Worm (Caenorhabditis elegans) whole organism, midembryonic: Measurements from ENCODE around the gene C08F8.2.

ENCODE experiments used
- cog-1 ChIP-seq: sonication (generic microtip); optimal IDR thresholded peaks from 2 replicates; lab custom pipeline; 2016; ENCODE audit warnings: missing genetic modification characterization, missing compliant biosample characterization
- flt-1 ChIP-seq: fragments of 200-800 bp; sonication (Bioruptor generic); IDR thresholded peaks from 2 replicates; pipeline ENCODE4 v1.3.6; 2022; ENCODE audit warnings: missing genetic modification characterization, missing compliant biosample characterization
- klf-2 ChIP-seq: fragments of 200-800 bp; sonication (Bioruptor generic); conservative IDR thresholded peaks from 2 replicates; pipeline ENCODE4 v1.3.6; 2022; ENCODE audit warnings: missing genetic modification reagents, missing genetic modification characterization, missing compliant biosample characterization
- med-1 ChIP-seq: sonication (generic microtip); optimal IDR thresholded peaks from 2 replicates; lab custom pipeline; 2017; ENCODE audit warnings: missing genetic modification characterization, mild to moderate bottlenecking, missing compliant biosample characterization, antibody characterized with exemption, missing genetic modification reagents; ENCODE audit not compliant: insufficient read depth
- ref-1 ChIP-seq: fragments of 200-800 bp; sonication (Bioruptor generic); conservative IDR thresholded peaks from 2 replicates; pipeline ENCODE4 v1.3.6; 2022; ENCODE audit warnings: missing genetic modification reagents, missing genetic modification characterization, missing compliant biosample characterization
- tab-1 ChIP-seq: fragments of 200-800 bp; sonication (Bioruptor generic); IDR thresholded peaks from 2 replicates; pipeline ENCODE4 v1.3.6; 2022; ENCODE audit warnings: missing genetic modification characterization, missing compliant biosample characterization
- ztf-23 ChIP-seq: fragments of 200-800 bp; sonication (Bioruptor generic); IDR thresholded peaks from 2 replicates; pipeline ENCODE4 v1.3.6; 2022; ENCODE audit warnings: missing genetic modification reagents, missing genetic modification characterization, missing compliant biosample characterization
- ztf-29 ChIP-seq: fragments of 200-800 bp; sonication (Bioruptor generic); IDR thresholded peaks from 2 replicates; pipeline ENCODE4 v1.3.6; 2022; ENCODE audit warnings: missing genetic modification reagents, missing genetic modification characterization, missing compliant biosample characterization

DNA sequence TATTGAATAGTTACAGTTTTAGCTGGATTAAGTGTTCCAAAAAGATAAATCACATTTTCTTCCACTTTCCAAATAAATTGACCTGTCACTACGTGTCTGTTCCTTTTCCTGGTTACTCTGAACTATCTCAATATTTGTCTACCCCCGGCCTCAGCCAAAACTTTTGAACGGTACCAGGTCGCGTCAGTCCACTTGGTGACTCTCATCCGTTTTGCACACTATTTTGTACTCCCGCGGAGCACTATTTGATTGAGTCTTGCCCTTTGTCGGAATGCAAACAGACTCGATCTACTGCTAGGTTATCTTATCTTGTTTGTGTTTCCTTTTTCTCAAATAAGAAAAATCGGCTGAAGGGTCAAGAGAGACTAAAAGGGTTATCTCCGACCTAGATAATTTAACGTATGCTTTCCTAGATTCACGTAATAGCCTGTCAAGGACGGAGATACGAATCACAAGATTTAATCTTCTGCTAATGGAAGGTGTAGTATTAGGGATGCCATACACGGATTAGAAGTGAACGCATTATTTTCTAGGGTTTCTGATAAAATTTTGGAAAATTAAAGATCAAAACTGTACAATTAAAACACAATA lies 30.7 kb upstream of the C08F8.2 start:
- TF ChIP-seq med-1 (GFP tag; lab: Kevin White, UChicago) (no peak), tab-1 (GFP tag; lab: Robert Waterston, UW) (no peak), ztf-23 (0 out of 2 replicates have a peak, but pooled peaks have one; percentile 41), ztf-29 (GFP tag; lab: Robert Waterston, UW) (no peak), cog-1 (tag; lab: Kevin White, UChicago) (no peak), flt-1 (GFP tag; lab: Robert Waterston, UW) (0 out of 2 replicates have a peak, but pooled peaks have one; percentile 56), ref-1 (no peak), klf-2 (GFP tag; lab: Robert Waterston, UW) (no peak)
